Worm (Caenorhabditis elegans) whole organism, L1 larva: ENCODE data around the gene cah-4.

Experiments
- C04F5.9 ChIP-seq: sonication (generic microtip); optimal IDR thresholded peaks from 2 replicates; lab custom pipeline; 2016; ENCODE audit warnings: missing genetic modification characterization, missing compliant biosample characterization
- F16B12.6 ChIP-seq: fragments of 150-350 bp; optimal IDR thresholded peaks from 2 replicates; lab custom pipeline; 2014; ENCODE audit warnings: missing biosample characterization, missing genetic modification characterization
- aha-1 ChIP-seq: fragments of 150-350 bp; optimal IDR thresholded peaks from 2 replicates; lab custom pipeline; 2014; ENCODE audit warnings: missing biosample characterization, missing genetic modification characterization
- alr-1 ChIP-seq: fragments of 200-800 bp; sonication (Bioruptor generic); optimal IDR thresholded peaks from 2 replicates; lab custom pipeline; 2018; ENCODE audit warnings: borderline replicate concordance, mild to moderate bottlenecking, missing genetic modification characterization, missing compliant biosample characterization
- aly-2 ChIP-seq: fragments of 150-350 bp; optimal IDR thresholded peaks from 2 replicates; lab custom pipeline; 2014; ENCODE audit warnings: missing biosample characterization, missing genetic modification characterization
- ceh-63 ChIP-seq: fragments of 200-800 bp; sonication (Bioruptor generic); optimal IDR thresholded peaks from 2 replicates; lab custom pipeline; 2018; ENCODE audit warnings: mild to moderate bottlenecking, missing genetic modification characterization, missing compliant biosample characterization
- ceh-8 ChIP-seq: fragments of 200-800 bp; sonication (Bioruptor generic); optimal IDR thresholded peaks from 2 replicates; lab custom pipeline; 2018; ENCODE audit warnings: mild to moderate bottlenecking, missing genetic modification characterization, moderate library complexity, missing compliant biosample characterization
- ceh-82 ChIP-seq, 3 experiments: fragments of 150-350 bp in 1 of 3; sonication (generic microtip) in 2 of 3; optimal IDR thresholded peaks; 2 replicates each; lab custom pipeline; 2014 to 2017; ENCODE audit warnings: missing biosample characterization in 3 of 3, missing genetic modification characterization in 3 of 3
- ceh-88 ChIP-seq: fragments of 200-800 bp; sonication (Bioruptor generic); IDR thresholded peaks from 2 replicates; pipeline ENCODE4 v1.3.6; 2022; ENCODE audit warnings: missing genetic modification characterization, missing compliant biosample characterization
- ceh-90 ChIP-seq: sonication (generic microtip); optimal IDR thresholded peaks from 2 replicates; lab custom pipeline; 2016; ENCODE audit warnings: missing genetic modification characterization, missing compliant biosample characterization
- dsc-1 ChIP-seq: sonication (generic microtip); optimal IDR thresholded peaks from 2 replicates; lab custom pipeline; 2016; ENCODE audit warnings: mild to moderate bottlenecking, missing genetic modification characterization, missing compliant biosample characterization
- efl-1 ChIP-seq, 4 experiments: fragments of 150-350 bp; optimal IDR thresholded peaks in 3 of 4; peaks in 1 of 4; 1 replicate in 1 of 4; 2 replicates in 3 of 4; lab custom pipeline; 2014; ENCODE audit warnings: missing biosample characterization in 2 of 4, missing genetic modification characterization in 2 of 4, missing genetic modification reagents in 2 of 4
- efl-3 ChIP-seq: fragments of 200-800 bp; sonication (Bioruptor generic); optimal IDR thresholded peaks from 2 replicates; lab custom pipeline; 2018; ENCODE audit warnings: mild to moderate bottlenecking, missing genetic modification characterization, missing compliant biosample characterization
- egl-13 ChIP-seq: sonication (generic microtip); optimal IDR thresholded peaks from 2 replicates; lab custom pipeline; 2016; ENCODE audit warnings: missing genotype, missing genetic modification reagents, missing genetic modification characterization, missing compliant biosample characterization
- egl-27 ChIP-seq, 2 experiments: fragments of 150-350 bp in 1 of 2; sonication (generic microtip); optimal IDR thresholded peaks; 3 replicates each; lab custom pipeline; 2017 to 2018; ENCODE audit warnings: missing biosample characterization in 2 of 2, missing genetic modification characterization in 2 of 2, missing genetic modification reagents in 2 of 2
- elt-2 ChIP-seq: sonication (generic microtip); optimal IDR thresholded peaks from 2 replicates; lab custom pipeline; 2016; ENCODE audit warnings: missing genetic modification characterization, mild to moderate bottlenecking, inconsistent platforms, missing compliant biosample characterization, missing genetic modification reagents
- elt-3 ChIP-seq, 6 experiments: fragments of 150-350 bp in 1 of 6; sonication (generic microtip); optimal IDR thresholded peaks; 2 replicates each; lab custom pipeline; 2017 to 2018; ENCODE audit warnings: missing biosample characterization in 6 of 6, missing genetic modification characterization in 6 of 6, inconsistent platforms in 1 of 6
- ets-5 ChIP-seq: fragments of 200-800 bp; sonication (Bioruptor generic); IDR thresholded peaks from 2 replicates; pipeline ENCODE4 v1.3.6; 2022; ENCODE audit warnings: missing genetic modification characterization, missing compliant biosample characterization
- fkh-4 ChIP-seq: sonication (generic microtip); optimal IDR thresholded peaks from 2 replicates; lab custom pipeline; 2016; ENCODE audit warnings: missing compliant biosample characterization, missing genetic modification characterization, borderline replicate concordance
- fkh-8 ChIP-seq: sonication (generic microtip); optimal IDR thresholded peaks from 2 replicates; lab custom pipeline; 2016; ENCODE audit warnings: mild to moderate bottlenecking, missing genetic modification characterization, missing compliant biosample characterization
- fos-1 ChIP-seq: fragments of 150-350 bp; optimal IDR thresholded peaks from 2 replicates; lab custom pipeline; 2014; ENCODE audit warnings: missing biosample characterization, missing genetic modification characterization
- hlh-17 ChIP-seq: fragments of 200-800 bp; sonication (Bioruptor generic); optimal IDR thresholded peaks from 2 replicates; lab custom pipeline; 2018; ENCODE audit warnings: missing genetic modification characterization, mild to moderate bottlenecking, missing compliant biosample characterization, moderate library complexity, borderline replicate concordance
- hlh-4 ChIP-seq: sonication (generic microtip); optimal IDR thresholded peaks from 2 replicates; lab custom pipeline; 2016; ENCODE audit warnings: mild to moderate bottlenecking, missing genetic modification characterization, missing compliant biosample characterization
- hpl-2 ChIP-seq: fragments of 150-350 bp; optimal IDR thresholded peaks from 2 replicates; lab custom pipeline; 2014; ENCODE audit warnings: missing biosample characterization, missing genetic modification reagents, missing genetic modification characterization
- irx-1 ChIP-seq: sonication (generic microtip); optimal IDR thresholded peaks from 2 replicates; lab custom pipeline; 2016; ENCODE audit warnings: missing genetic modification characterization, missing compliant biosample characterization
- isw-1 ChIP-seq: fragments of 200-800 bp; sonication (Bioruptor generic); IDR thresholded peaks from 2 replicates; pipeline ENCODE4 v1.3.6; 2022; ENCODE audit warnings: missing genetic modification characterization, missing compliant biosample characterization
- lin-15B ChIP-seq: fragments of 150-350 bp; sonication (generic microtip); optimal IDR thresholded peaks from 3 replicates; lab custom pipeline; 2014; ENCODE audit warnings: missing biosample characterization, missing genetic modification characterization
- lin-39 ChIP-seq: fragments of 150-350 bp; optimal IDR thresholded peaks from 2 replicates; lab custom pipeline; 2014; ENCODE audit warnings: missing biosample characterization, missing genetic modification reagents, missing genetic modification characterization
- lsy-2 ChIP-seq, 2 experiments: fragments of 150-350 bp; optimal IDR thresholded peaks; 2 replicates each; lab custom pipeline; 2014; ENCODE audit warnings: missing biosample characterization in 2 of 2, missing genetic modification characterization in 2 of 2
- mab-9 ChIP-seq: fragments of 200-800 bp; sonication (Bioruptor generic); IDR thresholded peaks from 2 replicates; pipeline ENCODE4 v1.3.6; 2022; ENCODE audit warnings: missing genetic modification reagents, missing genetic modification characterization, missing compliant biosample characterization
- mdl-1 ChIP-seq, 2 experiments: fragments of 150-350 bp; optimal IDR thresholded peaks; 2 replicates each; lab custom pipeline; 2014 to 2017; ENCODE audit warnings: missing biosample characterization in 2 of 2, missing genetic modification characterization in 2 of 2, inconsistent platforms in 1 of 2
- mep-1 ChIP-seq: fragments of 150-350 bp; optimal IDR thresholded peaks from 2 replicates; lab custom pipeline; 2014; ENCODE audit warnings: missing biosample characterization, missing genetic modification characterization
- nhr-11 ChIP-seq: fragments of 150-350 bp; optimal IDR thresholded peaks from 2 replicates; lab custom pipeline; 2014; ENCODE audit warnings: missing biosample characterization, missing genetic modification characterization
- nhr-12 ChIP-seq: sonication (generic microtip); optimal IDR thresholded peaks from 2 replicates; lab custom pipeline; 2017; ENCODE audit warnings: missing biosample characterization, missing genetic modification characterization
- nhr-71 ChIP-seq: sonication (generic microtip); optimal IDR thresholded peaks from 2 replicates; lab custom pipeline; 2016; ENCODE audit warnings: mild to moderate bottlenecking, missing genetic modification characterization, moderate library complexity, missing compliant biosample characterization
- nhr-77 ChIP-seq: fragments of 150-350 bp; optimal IDR thresholded peaks from 2 replicates; lab custom pipeline; 2014; ENCODE audit warnings: missing biosample characterization, missing genetic modification characterization
- nhr-84 ChIP-seq: sonication (generic microtip); optimal IDR thresholded peaks from 2 replicates; lab custom pipeline; 2017; ENCODE audit warnings: missing biosample characterization, missing genetic modification characterization
- nhr-90 ChIP-seq: sonication (generic microtip); optimal IDR thresholded peaks from 2 replicates; lab custom pipeline; 2016; ENCODE audit warnings: mild to moderate bottlenecking, missing genetic modification characterization, missing compliant biosample characterization; ENCODE audit not compliant: poor library complexity
- pag-3 ChIP-seq: sonication (generic microtip); optimal IDR thresholded peaks from 2 replicates; lab custom pipeline; 2017; ENCODE audit warnings: missing genetic modification characterization, mild to moderate bottlenecking, missing compliant biosample characterization, antibody characterized with exemption, borderline replicate concordance; ENCODE audit not compliant: insufficient read depth
- pqm-1 ChIP-seq: sonication (generic microtip); optimal IDR thresholded peaks from 3 replicates; lab custom pipeline; 2017; ENCODE audit warnings: missing biosample characterization, missing genetic modification characterization
- rnt-1 ChIP-seq: sonication (generic microtip); optimal IDR thresholded peaks from 2 replicates; lab custom pipeline; 2016; ENCODE audit warnings: mild to moderate bottlenecking, missing genetic modification characterization, moderate library complexity, missing compliant biosample characterization
- skn-1 ChIP-seq: fragments of 150-350 bp; optimal IDR thresholded peaks from 2 replicates; lab custom pipeline; 2014; ENCODE audit warnings: missing biosample characterization, missing genetic modification characterization
- snpc-4 ChIP-seq: fragments of 150-350 bp; optimal IDR thresholded peaks from 2 replicates; lab custom pipeline; 2014; ENCODE audit warnings: missing biosample characterization, missing genetic modification characterization
- snu-23 ChIP-seq: sonication (generic microtip); optimal IDR thresholded peaks from 2 replicates; lab custom pipeline; 2016; ENCODE audit warnings: missing genetic modification characterization, missing compliant biosample characterization
- sup-37 ChIP-seq: fragments of 200-800 bp; sonication (Bioruptor generic); optimal IDR thresholded peaks from 2 replicates; lab custom pipeline; 2018; ENCODE audit warnings: mild to moderate bottlenecking, missing genetic modification characterization, missing compliant biosample characterization
- swsn-7 ChIP-seq: sonication (generic microtip); optimal IDR thresholded peaks from 2 replicates; lab custom pipeline; 2016; ENCODE audit warnings: missing genetic modification characterization, missing compliant biosample characterization
- unc-130 ChIP-seq: fragments of 150-350 bp; optimal IDR thresholded peaks from 2 replicates; lab custom pipeline; 2017; ENCODE audit warnings: missing biosample characterization, missing genetic modification characterization, inconsistent platforms
- unc-62 ChIP-seq: fragments of 150-350 bp; optimal IDR thresholded peaks from 2 replicates; lab custom pipeline; 2014; ENCODE audit warnings: missing biosample characterization, missing genetic modification reagents, missing genetic modification characterization
- unc-98 ChIP-seq: fragments of 200-800 bp; sonication (Bioruptor generic); IDR thresholded peaks from 2 replicates; pipeline ENCODE4 v1.3.6; 2022; ENCODE audit warnings: missing genetic modification characterization, missing compliant biosample characterization
- vab-15 ChIP-seq: sonication (generic microtip); optimal IDR thresholded peaks from 2 replicates; lab custom pipeline; 2017; ENCODE audit warnings: missing genotype, mild to moderate bottlenecking, missing genetic modification characterization, missing compliant biosample characterization
- xbp-1 ChIP-seq: sonication (generic microtip); optimal IDR thresholded peaks from 2 replicates; lab custom pipeline; 2016; ENCODE audit warnings: missing genetic modification characterization, missing compliant biosample characterization
- zip-4 ChIP-seq: fragments of 200-800 bp; sonication (Bioruptor generic); optimal IDR thresholded peaks from 2 replicates; lab custom pipeline; 2018; ENCODE audit warnings: mild to moderate bottlenecking, missing genetic modification characterization, moderate library complexity, missing compliant biosample characterization

cah-4 gene

ce11 chrX:13528630-13529138, 13.7 kb upstream of the cah-4 start, which contains the start of gene F18H3.4:
Gene F18H3.4, plus strand, starts transcription at chrX:13529088.
- TF ChIP-seq unc-98 (GFP tag; lab: Robert Waterston, UW): no peak
- TF ChIP-seq nhr-90 (tag; lab: Kevin White, UChicago): peak; percentile 73
- no peak for TF ChIP-seq F16B12.6
- peak; percentile 47 for TF ChIP-seq snu-23 (GFP tag; lab: Kevin White, UChicago)
- TF ChIP-seq isw-1: no peak
- no peak for TF ChIP-seq aha-1 (tag; lab: Kevin White, UChicago)
- no peak for TF ChIP-seq pqm-1 (tag; lab: Kevin White, UChicago)
- TF ChIP-seq hlh-17 (GFP tag; lab: Kevin White, UChicago): no peak
- peak; percentile 98 for TF ChIP-seq elt-2 (tag; lab: Kevin White, UChicago)
- TF ChIP-seq mdl-1 (tag; optimal IDR thresholded peaks at IDR 0.05; lab: Kevin White, UChicago): peak in 1 of 2 experiments; percentile 79
- no peak for TF ChIP-seq nhr-84 (tag; lab: Kevin White, UChicago)
- TF ChIP-seq snpc-4: no peak
- TF ChIP-seq alr-1 (tag; lab: Kevin White, UChicago): no peak
- no peak for TF ChIP-seq zip-4 (GFP tag; lab: Kevin White, UChicago)
- no peak for TF ChIP-seq C04F5.9
- no peak for TF ChIP-seq fkh-4 (tag; lab: Kevin White, UChicago)
- no peak for TF ChIP-seq swsn-7 (tag; lab: Kevin White, UChicago)
- TF ChIP-seq aly-2: no peak
- TF ChIP-seq hpl-2: no peak
- no peak for TF ChIP-seq nhr-11 (tag; lab: Kevin White, UChicago)
- TF ChIP-seq ceh-82 (tag; optimal IDR thresholded peaks at IDR 0.05; lab: Kevin White, UChicago): peak in 1 of 3 experiments; percentile 30
- peak; percentile 24 for TF ChIP-seq egl-13 (tag; lab: Kevin White, UChicago)
- peak in 1 of 2 experiments; percentile 5 for TF ChIP-seq efl-1 (optimal IDR thresholded peaks at IDR 0.05; lab: Kevin White, UChicago)
- peak in 1 of 2 experiments; percentile 89 for TF ChIP-seq efl-1 (GFP tag; optimal IDR thresholded peaks at IDR 0.05 in 1 of 2; lab: Kevin White, UChicago)
- TF ChIP-seq ceh-63 (GFP tag; lab: Kevin White, UChicago): no peak
- TF ChIP-seq elt-3 (tag; optimal IDR thresholded peaks at IDR 0.05; lab: Kevin White, UChicago): peak in 4 of 6 experiments; percentile 36 to 75 (median 55)
- TF ChIP-seq efl-3 (GFP tag; lab: Kevin White, UChicago): no peak
- TF ChIP-seq xbp-1: no peak
- no peak for TF ChIP-seq irx-1 (tag; lab: Kevin White, UChicago)
- no peak for TF ChIP-seq dsc-1 (tag; lab: Kevin White, UChicago)
- no peak for TF ChIP-seq ceh-90 (tag; lab: Kevin White, UChicago)
- no peak for TF ChIP-seq egl-27 (tag; optimal IDR thresholded peaks at IDR 0.05; lab: Kevin White, UChicago)
- no peak for TF ChIP-seq vab-15
- no peak for TF ChIP-seq ceh-88 (GFP tag; lab: Robert Waterston, UW)
- TF ChIP-seq lin-39 (tag; lab: Kevin White, UChicago): no peak
- no peak for TF ChIP-seq ets-5 (GFP tag; lab: Robert Waterston, UW)
- no peak for TF ChIP-seq mab-9 (GFP tag; lab: Robert Waterston, UW)
- TF ChIP-seq nhr-71 (tag; lab: Kevin White, UChicago): peak; percentile 80
- peak; percentile 3 for TF ChIP-seq skn-1
- TF ChIP-seq rnt-1 (tag; lab: Kevin White, UChicago): no peak
- TF ChIP-seq fos-1 (tag; lab: Kevin White, UChicago): peak; percentile 57
- no peak for TF ChIP-seq fkh-8 (tag; lab: Kevin White, UChicago)
- no peak for TF ChIP-seq hlh-4
- TF ChIP-seq unc-62 (GFP tag; lab: Kevin White, UChicago): no peak
- TF ChIP-seq mep-1: peak; percentile 2
- no peak for TF ChIP-seq ceh-8 (GFP tag; lab: Kevin White, UChicago)
- peak in 1 of 2 experiments; percentile 41 for TF ChIP-seq lsy-2 (tag; optimal IDR thresholded peaks at IDR 0.05; lab: Kevin White, UChicago)
- no peak for TF ChIP-seq nhr-12 (tag; lab: Kevin White, UChicago)
- no peak for TF ChIP-seq unc-130 (tag; lab: Kevin White, UChicago)
- TF ChIP-seq pag-3 (tag; lab: Kevin White, UChicago): no peak
- no peak for TF ChIP-seq lin-15B
- TF ChIP-seq nhr-77 (tag; lab: Kevin White, UChicago): peak; percentile 36
- TF ChIP-seq sup-37 (GFP tag; lab: Kevin White, UChicago): no peak
